Worm (Caenorhabditis elegans): ENCODE results near the gene Y38F1A.2.

- no peak for TF ChIP-seq R02D3.7 (tag; optimal IDR thresholded peaks at IDR 0.05)
- no peak for TF ChIP-seq ZK546.5 (tag; optimal IDR thresholded peaks at IDR 0.05)
- no peak for TF ChIP-seq nhr-77 (tag; optimal IDR thresholded peaks at IDR 0.05)
- no peak for TF ChIP-seq lin-39 (tag; optimal IDR thresholded peaks at IDR 0.05)
- TF ChIP-seq ama-1 (optimal IDR thresholded peaks at IDR 0.05): no peak
- TF ChIP-seq jun-1 (tag; optimal IDR thresholded peaks at IDR 0.05): no peak
- no peak for TF ChIP-seq elt-3 (tag; optimal IDR thresholded peaks at IDR 0.05)
- TF ChIP-seq zag-1 (tag; optimal IDR thresholded peaks at IDR 0.05): no peak
- TF ChIP-seq egl-5 (tag; optimal IDR thresholded peaks at IDR 0.05): no peak
- no peak for TF ChIP-seq ztf-11 (tag; optimal IDR thresholded peaks at IDR 0.05)
- TF ChIP-seq elt-1 (tag; optimal IDR thresholded peaks at IDR 0.05): no peak
- no peak for TF ChIP-seq egl-27 (tag; optimal IDR thresholded peaks at IDR 0.05)
- TF ChIP-seq nhr-76 (tag; optimal IDR thresholded peaks at IDR 0.05): no peak
Observed at ce11 chrII:12914514-12915075, 40.2 kb upstream of the Y38F1A.2 start, which contains the start of gene F35C5.12.

Data from whole organism, L3 larva.